Worm (Caenorhabditis elegans): ENCODE results near the gene fbxa-37.

- TF ChIP-seq flt-1 (GFP tag; IDR thresholded peaks at IDR 0.05) = no peak
- no peak for TF ChIP-seq ceh-13 (GFP tag; optimal IDR thresholded peaks at IDR 0.05)
- TF ChIP-seq aly-1 (tag; optimal IDR thresholded peaks at IDR 0.05) = no peak
- no peak for TF ChIP-seq ama-1 (optimal IDR thresholded peaks at IDR 0.05)
- no peak for TF ChIP-seq pes-1 (GFP tag; IDR thresholded peaks at IDR 0.05)
- no peak for TF ChIP-seq scrt-1 (GFP tag; IDR thresholded peaks at IDR 0.05)
- no peak for TF ChIP-seq F13C5.2 (tag; optimal IDR thresholded peaks at IDR 0.05)
- no peak for TF ChIP-seq ceh-36 (tag; optimal IDR thresholded peaks at IDR 0.05)
- TF ChIP-seq B0310.2 (tag; optimal IDR thresholded peaks at IDR 0.05) = no peak
- TF ChIP-seq tra-4 (tag; optimal IDR thresholded peaks at IDR 0.05) = no peak
- no peak for TF ChIP-seq sea-1 (GFP tag; conservative IDR thresholded peaks at IDR 0.05)
- TF ChIP-seq hmg-4 (GFP tag; optimal IDR thresholded peaks at IDR 0.05) = no peak
- no peak for TF ChIP-seq tbx-11 (GFP tag; IDR thresholded peaks at IDR 0.05)
- no peak for TF ChIP-seq ets-7 (tag; optimal IDR thresholded peaks at IDR 0.05)
These were observed 13.3 kb upstream of the fbxa-37 start, which contains the start of gene fbxa-31 for ce11 chrIII:1271378-1271926.
